Worm (Caenorhabditis elegans) whole organism, L4 larva: ENCODE measurements around the gene H40L08.8.

Source experiments
- D1046.2 ChIP-seq: fragments of 200-800 bp; sonication (Bioruptor generic); IDR thresholded peaks from 2 replicates; pipeline ENCODE4 v1.3.6; 2022; ENCODE audit warnings: missing genetic modification characterization, missing compliant biosample characterization
- F10B5.3 ChIP-seq: sonication (generic microtip); optimal IDR thresholded peaks from 2 replicates; lab custom pipeline; 2016; ENCODE audit warnings: mild to moderate bottlenecking, missing genetic modification characterization, missing compliant biosample characterization
- R02D3.7 ChIP-seq: fragments of 150-350 bp; sonication (generic microtip); optimal IDR thresholded peaks from 3 replicates; lab custom pipeline; 2014; ENCODE audit warnings: missing biosample characterization, missing genetic modification characterization
- T20F7.1 ChIP-seq: fragments of 200-800 bp; sonication (Bioruptor generic); optimal IDR thresholded peaks from 2 replicates; lab custom pipeline; 2018; ENCODE audit warnings: mild to moderate bottlenecking, missing genetic modification characterization, missing compliant biosample characterization
- T26A8.4 ChIP-seq: fragments of 200-800 bp; sonication (Bioruptor generic); IDR thresholded peaks from 2 replicates; pipeline ENCODE4 v1.3.6; 2022; ENCODE audit warnings: missing genetic modification characterization, missing compliant biosample characterization
- Y5F2A.4 ChIP-seq: fragments of 200-800 bp; sonication (Bioruptor generic); optimal IDR thresholded peaks from 2 replicates; lab custom pipeline; 2018; ENCODE audit warnings: mild to moderate bottlenecking, missing genetic modification characterization, missing compliant biosample characterization
- Y75B8A.6 ChIP-seq: fragments of 200-800 bp; sonication (Bioruptor generic); IDR thresholded peaks from 2 replicates; pipeline ENCODE4 v1.3.6; 2022; ENCODE audit warnings: missing genetic modification reagents, missing genetic modification characterization, missing compliant biosample characterization
- aha-1 ChIP-seq: fragments of 150-350 bp; peaks from one replicate; lab custom pipeline; 2014; ENCODE audit warnings: missing biosample characterization, missing genetic modification characterization
- arid-1 ChIP-seq: fragments of 200-800 bp; sonication (Bioruptor generic); conservative IDR thresholded peaks from 2 replicates; pipeline ENCODE4 v1.3.6; 2022; ENCODE audit warnings: missing genetic modification reagents, missing genetic modification characterization, missing compliant biosample characterization
- ceh-20 ChIP-seq: fragments of 200-800 bp; sonication (Bioruptor generic); IDR thresholded peaks from 2 replicates; pipeline ENCODE4 v1.3.6; 2022; ENCODE audit warnings: missing genetic modification reagents, missing genetic modification characterization, missing compliant biosample characterization
- ceh-28 ChIP-seq: fragments of 150-350 bp; optimal IDR thresholded peaks from 2 replicates; lab custom pipeline; 2014; ENCODE audit warnings: missing biosample characterization, missing genetic modification reagents, missing genetic modification characterization
- ceh-32 ChIP-seq: sonication (generic microtip); optimal IDR thresholded peaks from 2 replicates; lab custom pipeline; 2016; ENCODE audit warnings: mild to moderate bottlenecking, missing genetic modification characterization, missing compliant biosample characterization; ENCODE audit not compliant: poor library complexity
- ceh-44 ChIP-seq: fragments of 200-800 bp; sonication (Bioruptor generic); IDR thresholded peaks from 2 replicates; pipeline ENCODE4 v1.3.6; 2022; ENCODE audit warnings: missing genetic modification reagents, missing genetic modification characterization, missing compliant biosample characterization
- ces-1 ChIP-seq: fragments of 150-350 bp; sonication (generic microtip); optimal IDR thresholded peaks from 4 replicates; lab custom pipeline; 2014; ENCODE audit warnings: missing biosample characterization, missing genetic modification reagents, missing genetic modification characterization
- daf-16 ChIP-seq, 3 experiments: sonication (generic microtip); optimal IDR thresholded peaks; 2 replicates each; lab custom pipeline; 2016 to 2017; ENCODE audit warnings: missing genetic modification characterization in 3 of 3, missing genetic modification reagents in 3 of 3, mild to moderate bottlenecking in 2 of 3, missing compliant biosample characterization in 2 of 3, missing biosample characterization in 1 of 3, moderate library complexity in 1 of 3
- dmd-9 ChIP-seq: fragments of 200-800 bp; sonication (Bioruptor generic); IDR thresholded peaks from 2 replicates; pipeline ENCODE4 v1.3.6; 2022; ENCODE audit warnings: missing genetic modification reagents, missing genetic modification characterization, missing compliant biosample characterization
- dpl-1 ChIP-seq: fragments of 150-350 bp; optimal IDR thresholded peaks from 2 replicates; lab custom pipeline; 2014; ENCODE audit warnings: missing biosample characterization, missing genetic modification reagents, missing genetic modification characterization
- duxl-1 ChIP-seq: sonication (generic microtip); optimal IDR thresholded peaks from 2 replicates; lab custom pipeline; 2016; ENCODE audit warnings: mild to moderate bottlenecking, missing genetic modification characterization, moderate library complexity, missing compliant biosample characterization; ENCODE audit not compliant: poor library complexity
- dve-1 ChIP-seq: sonication (generic microtip); optimal IDR thresholded peaks from 2 replicates; lab custom pipeline; 2017; ENCODE audit warnings: antibody characterized with exemption, mild to moderate bottlenecking, missing genetic modification characterization, missing compliant biosample characterization; ENCODE audit not compliant: insufficient read depth
- egl-43 ChIP-seq: fragments of 200-800 bp; sonication (Bioruptor generic); IDR thresholded peaks from 2 replicates; pipeline ENCODE4 v1.3.6; 2022; ENCODE audit warnings: missing genetic modification reagents, missing genetic modification characterization, missing compliant biosample characterization
- fos-1 ChIP-seq: fragments of 150-350 bp; optimal IDR thresholded peaks from 2 replicates; lab custom pipeline; 2014; ENCODE audit warnings: missing biosample characterization, missing genetic modification characterization
- hlh-11 ChIP-seq: fragments of 200-800 bp; sonication (Bioruptor generic); optimal IDR thresholded peaks from 2 replicates; lab custom pipeline; 2018; ENCODE audit warnings: mild to moderate bottlenecking, missing genetic modification characterization, missing compliant biosample characterization
- hlh-30 ChIP-seq: sonication (generic microtip); optimal IDR thresholded peaks from 2 replicates; lab custom pipeline; 2017; ENCODE audit warnings: antibody characterized with exemption, mild to moderate bottlenecking, missing genetic modification characterization, missing compliant biosample characterization; ENCODE audit not compliant: insufficient read depth
- jun-1 ChIP-seq: fragments of 150-350 bp; optimal IDR thresholded peaks from 2 replicates; lab custom pipeline; 2014; ENCODE audit warnings: missing biosample characterization, missing genetic modification reagents, missing genetic modification characterization
- lin-1 ChIP-seq: fragments of 200-800 bp; sonication (Bioruptor generic); IDR thresholded peaks from 2 replicates; pipeline ENCODE4 v1.3.6; 2022; ENCODE audit warnings: missing genetic modification reagents, missing genetic modification characterization, missing compliant biosample characterization
- lin-15B ChIP-seq: fragments of 150-350 bp; sonication (generic microtip); optimal IDR thresholded peaks from 3 replicates; lab custom pipeline; 2014; ENCODE audit warnings: missing biosample characterization, missing genetic modification characterization
- lin-38 ChIP-seq: fragments of 200-800 bp; sonication (Bioruptor generic); IDR thresholded peaks from 2 replicates; pipeline ENCODE4 v1.3.6; 2022; ENCODE audit warnings: missing genetic modification reagents, missing genetic modification characterization, missing compliant biosample characterization
- madf-5 ChIP-seq, 2 experiments: fragments of 200-800 bp; sonication (Bioruptor generic); IDR thresholded peaks; 2 replicates each; pipeline ENCODE4 v1.3.6; 2022; ENCODE audit warnings: missing compliant biosample characterization in 2 of 2, missing genetic modification characterization in 2 of 2
- mdt-29 ChIP-seq: fragments of 200-800 bp; sonication (Bioruptor generic); IDR thresholded peaks from 2 replicates; pipeline ENCODE4 v1.3.6; 2022; ENCODE audit warnings: missing genetic modification reagents, missing genetic modification characterization, missing compliant biosample characterization
- mes-2 ChIP-seq: sonication (generic microtip); optimal IDR thresholded peaks from 2 replicates; lab custom pipeline; 2016; ENCODE audit warnings: missing genotype, mild to moderate bottlenecking, missing genetic modification characterization, missing compliant biosample characterization; ENCODE audit not compliant: poor library complexity, severe bottlenecking
- nhr-10 ChIP-seq: fragments of 150-350 bp; optimal IDR thresholded peaks from 2 replicates; lab custom pipeline; 2014; ENCODE audit warnings: missing biosample characterization, missing genetic modification characterization
- nhr-102 ChIP-seq: sonication (generic microtip); optimal IDR thresholded peaks from 2 replicates; lab custom pipeline; 2016; ENCODE audit warnings: mild to moderate bottlenecking, missing genetic modification characterization, moderate library complexity, missing compliant biosample characterization
- nhr-28 ChIP-seq: fragments of 150-350 bp; optimal IDR thresholded peaks from 2 replicates; lab custom pipeline; 2014; ENCODE audit warnings: missing biosample characterization, missing genetic modification characterization
- nhr-77 ChIP-seq: fragments of 150-350 bp; optimal IDR thresholded peaks from 2 replicates; lab custom pipeline; 2014; ENCODE audit warnings: missing biosample characterization, missing genetic modification characterization
- unc-62 ChIP-seq, 3 experiments: fragments of 150-350 bp in 1 of 3; sonication (generic microtip); optimal IDR thresholded peaks in 2 of 3; peaks in 1 of 3; 1 replicate in 1 of 3; 2 replicates in 2 of 3; lab custom pipeline; 2014 to 2017; ENCODE audit warnings: missing biosample characterization in 3 of 3, missing genetic modification characterization in 3 of 3, missing genetic modification reagents in 3 of 3, missing genotype in 1 of 3
- zip-2 ChIP-seq: fragments of 150-350 bp; optimal IDR thresholded peaks from 2 replicates; lab custom pipeline; 2014; ENCODE audit warnings: missing biosample characterization, missing genetic modification characterization

Gene H40L08.8

DNA sequence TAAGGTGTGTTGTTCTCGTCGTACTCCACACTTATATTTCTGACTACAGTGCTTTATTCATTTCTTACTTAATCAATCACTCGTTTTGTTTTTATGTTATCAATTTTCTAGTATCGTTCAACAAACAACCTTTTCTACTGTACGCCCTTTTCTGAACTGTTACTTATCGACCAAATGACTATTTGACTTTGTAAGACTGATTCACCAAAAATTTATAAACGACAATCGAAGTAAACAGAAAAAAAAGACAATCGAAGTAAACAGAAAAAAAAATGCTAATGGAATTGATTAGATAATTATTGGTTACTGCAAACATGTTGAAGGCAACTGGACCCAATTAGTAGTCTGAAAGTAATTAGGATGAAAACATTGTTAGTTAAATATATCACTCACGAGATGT is 27.4 kb downstream of the H40L08.8 start:
- TF ChIP-seq daf-16 (GFP tag; optimal IDR thresholded peaks at IDR 0.05; lab: Kevin White, UChicago) (no peak), daf-16 (tag; optimal IDR thresholded peaks at IDR 0.05; lab: Kevin White, UChicago) (peak; percentile 86), lin-38 (GFP tag; lab: Robert Waterston, UW) (no peak), nhr-28 (tag; lab: Kevin White, UChicago) (peak; percentile 35), hlh-30 (tag; lab: Kevin White, UChicago) (no peak)

DNA sequence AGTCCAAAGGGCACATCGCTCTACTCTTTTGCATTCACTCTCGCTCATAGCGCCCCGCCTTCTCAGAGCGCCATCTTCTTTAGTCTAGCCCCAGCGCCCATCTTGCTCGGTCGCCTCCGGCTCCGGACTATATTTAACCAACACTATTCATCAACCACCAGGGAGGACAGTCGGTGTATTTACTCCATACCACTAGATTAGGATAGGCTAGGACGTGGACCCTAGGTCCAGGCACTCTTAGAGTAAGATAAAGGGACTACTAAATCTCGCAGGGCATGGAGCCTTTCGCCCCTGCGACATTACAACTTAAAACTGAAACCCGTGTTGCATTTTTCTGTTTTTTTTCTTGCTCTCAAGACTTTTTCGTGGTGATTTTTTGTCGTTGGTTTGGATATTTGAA is 29.9 kb downstream of the H40L08.8 start:
- no peak for TF ChIP-seq ceh-32 (tag; lab: Kevin White, UChicago)
- TF ChIP-seq aha-1 (tag; lab: Kevin White, UChicago): peak; percentile 98
- peak in 1 of 2 experiments; percentile 57 for TF ChIP-seq unc-62 (GFP tag; optimal IDR thresholded peaks at IDR 0.05 in 1 of 2; lab: Kevin White, UChicago)
- no peak for TF ChIP-seq unc-62 (tag; optimal IDR thresholded peaks at IDR 0.05; lab: Kevin White, UChicago)
- no peak for TF ChIP-seq Y75B8A.6

DNA sequence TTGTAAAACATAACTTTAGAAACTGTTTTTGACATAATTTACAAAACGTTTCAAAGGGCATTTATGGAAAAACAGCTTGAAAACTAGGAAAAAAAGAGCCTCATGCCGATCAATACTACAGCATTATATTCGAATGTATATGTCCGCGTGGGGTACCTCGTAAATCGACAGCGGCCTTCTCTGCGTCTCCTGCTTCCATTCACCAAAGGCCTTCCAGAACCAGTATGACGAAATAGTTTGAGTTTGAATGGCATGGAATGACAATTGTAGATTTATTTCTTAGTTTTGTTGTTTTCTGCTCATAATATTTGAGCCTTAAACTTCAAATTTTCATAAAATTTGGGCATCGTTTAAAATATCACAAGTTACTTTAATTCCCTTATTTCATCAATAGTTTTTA is 32.0 kb downstream of the H40L08.8 start:
- no peak for TF ChIP-seq T26A8.4
- TF ChIP-seq R02D3.7 (tag; lab: Kevin White, UChicago): peak; percentile 50
- TF ChIP-seq nhr-28 (tag; lab: Kevin White, UChicago): no peak
- no peak for TF ChIP-seq T20F7.1 (GFP tag; lab: Kevin White, UChicago)
- TF ChIP-seq dmd-9 (GFP tag; lab: Robert Waterston, UW): no peak
- TF ChIP-seq dve-1 (tag; lab: Kevin White, UChicago): no peak
- TF ChIP-seq mes-2 (tag; lab: Kevin White, UChicago): peak; percentile 13
- no peak for TF ChIP-seq nhr-77 (tag; lab: Kevin White, UChicago)
- no peak for TF ChIP-seq nhr-102 (tag; lab: Kevin White, UChicago)
- TF ChIP-seq duxl-1 (tag; lab: Kevin White, UChicago): no peak
- TF ChIP-seq dpl-1 (GFP tag; lab: Kevin White, UChicago): no peak
- no peak for TF ChIP-seq nhr-10 (tag; lab: Kevin White, UChicago)
- no peak for TF ChIP-seq ces-1 (GFP tag; lab: Kevin White, UChicago)
- TF ChIP-seq lin-15B (tag; lab: Kevin White, UChicago): no peak
- peak; percentile 42 for TF ChIP-seq hlh-30 (tag; lab: Kevin White, UChicago)
- TF ChIP-seq hlh-11 (tag; lab: Kevin White, UChicago): no peak
- TF ChIP-seq zip-2: no peak
- TF ChIP-seq madf-5 (GFP tag; IDR thresholded peaks at IDR 0.05; lab: Robert Waterston, UW): no peak

DNA sequence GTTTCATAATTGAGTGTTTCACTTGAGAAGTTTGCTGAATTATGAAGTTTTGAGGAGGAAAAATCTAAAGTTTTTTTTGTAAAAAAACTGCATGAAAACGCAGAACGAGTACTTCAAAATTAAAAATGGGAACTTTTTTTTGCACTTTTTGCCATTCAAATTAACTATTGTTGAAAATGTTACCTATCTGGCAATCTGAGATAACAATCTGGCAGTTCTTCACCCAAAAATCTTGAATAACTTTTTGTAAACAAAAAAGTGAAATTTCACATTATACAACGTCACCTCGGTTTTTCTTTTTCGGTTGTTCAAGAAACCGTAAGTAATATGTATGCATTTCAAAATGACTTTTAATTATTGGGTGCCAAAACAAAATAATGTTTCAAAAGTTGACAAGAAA is 34.9 kb downstream of the H40L08.8 start:
- TF ChIP-seq D1046.2 (GFP tag; lab: Robert Waterston, UW) (no peak), fos-1 (tag; lab: Kevin White, UChicago) (no peak), egl-43 (GFP tag; lab: Robert Waterston, UW) (no peak), Y75B8A.6 (no peak), mdt-29 (no peak), ceh-44 (GFP tag; lab: Robert Waterston, UW) (no peak), Y5F2A.4 (GFP tag; lab: Kevin White, UChicago) (no peak), jun-1 (tag; lab: Kevin White, UChicago) (no peak), T20F7.1 (GFP tag; lab: Kevin White, UChicago) (no peak), ceh-28 (tag; lab: Kevin White, UChicago) (no peak), unc-62 (GFP tag; optimal IDR thresholded peaks at IDR 0.05 in 1 of 2; lab: Kevin White, UChicago) (no peak), unc-62 (tag; optimal IDR thresholded peaks at IDR 0.05; lab: Kevin White, UChicago) (no peak), F10B5.3 (tag; lab: Kevin White, UChicago) (no peak), arid-1 (GFP tag; lab: Robert Waterston, UW) (no peak), ceh-20 (GFP tag; lab: Robert Waterston, UW) (no peak), nhr-102 (tag; lab: Kevin White, UChicago) (no peak), lin-1 (GFP tag; lab: Robert Waterston, UW) (no peak)
